Fruit fly (Drosophila melanogaster) whole organism, embryonic: ENCODE measurements around the gene Hecw.
A peak's percentile ranks its signal among the peaks of the same experiment; 100 is the strongest.

Source experiments
- Atf-2 ChIP-seq: fragments of 200-800 bp; sonication (Bioruptor generic); optimal IDR thresholded peaks from 2 replicates; lab custom pipeline; 2016; ENCODE audit warnings: missing biosample characterization, missing genetic modification characterization
- Atf6 ChIP-seq: fragments of 200-800 bp; sonication (Bioruptor generic); IDR thresholded peaks from 2 replicates; pipeline ENCODE4 v1.3.6; 2022; ENCODE audit warnings: missing biosample characterization, missing genetic modification characterization
- Blimp-1 ChIP-seq: fragments of 200-800 bp; sonication (Bioruptor generic); optimal IDR thresholded peaks from 3 replicates; lab custom pipeline; 2018; ENCODE audit warnings: missing biosample characterization, missing genetic modification characterization, mild to moderate bottlenecking, moderate library complexity, missing genetic modification reagents
- Bteb2 ChIP-seq: fragments of 200-800 bp; sonication (Bioruptor generic); optimal IDR thresholded peaks from 2 replicates; lab custom pipeline; 2016; ENCODE audit warnings: missing biosample characterization, missing genetic modification characterization
- CG10267 ChIP-seq: fragments of 200-800 bp; sonication (Bioruptor generic); optimal IDR thresholded peaks from 2 replicates; lab custom pipeline; 2018; ENCODE audit warnings: missing biosample characterization, mild to moderate bottlenecking, missing genetic modification characterization, moderate library complexity
- CG11085 ChIP-seq: fragments of 200-800 bp; sonication (Bioruptor generic); IDR thresholded peaks from 2 replicates; pipeline ENCODE4 v1.3.6; 2022; ENCODE audit warnings: missing biosample characterization, missing genetic modification characterization
- CG12236 ChIP-seq: fragments of 200-800 bp; sonication (Bioruptor generic); optimal IDR thresholded peaks from 2 replicates; lab custom pipeline; 2016; ENCODE audit warnings: missing biosample characterization, missing genetic modification characterization
- CG12942 ChIP-seq: fragments of 200-800 bp; sonication (Bioruptor generic); optimal IDR thresholded peaks from 3 replicates; lab custom pipeline; 2016; ENCODE audit warnings: missing biosample characterization, missing genetic modification characterization
- CG16815 ChIP-seq: fragments of 200-800 bp; sonication (Bioruptor generic); optimal IDR thresholded peaks from 3 replicates; lab custom pipeline; 2017; ENCODE audit warnings: missing biosample characterization, mild to moderate bottlenecking, missing genetic modification characterization
- CG17328 ChIP-seq: fragments of 200-800 bp; sonication (Bioruptor generic); IDR thresholded peaks from 2 replicates; pipeline ENCODE4 v1.3.6; 2022; ENCODE audit warnings: missing biosample characterization, missing genetic modification characterization
- CG1792 ChIP-seq: fragments of 200-800 bp; sonication (Bioruptor generic); optimal IDR thresholded peaks from 2 replicates; lab custom pipeline; 2016; ENCODE audit warnings: missing biosample characterization, missing genetic modification characterization
- CG34376 ChIP-seq: fragments of 200-800 bp; sonication (Bioruptor generic); optimal IDR thresholded peaks from 2 replicates; lab custom pipeline; 2018; ENCODE audit warnings: missing biosample characterization, mild to moderate bottlenecking, missing genetic modification characterization
- CG3726 ChIP-seq: fragments of 200-800 bp; sonication (Bioruptor generic); IDR thresholded peaks from 3 replicates; pipeline ENCODE4, ENCODE4 v1.3.6; 2022; ENCODE audit warnings: missing biosample characterization, missing genetic modification characterization
- CG42726 ChIP-seq: fragments of 200-800 bp; sonication (Bioruptor generic); IDR thresholded peaks from 2 replicates; pipeline ENCODE4 v1.3.6; 2022; ENCODE audit warnings: missing biosample characterization, missing genetic modification characterization; ENCODE audit not compliant: partially characterized antibody
- CG4404 ChIP-seq: fragments of 200-800 bp; sonication (Bioruptor generic); IDR thresholded peaks from 2 replicates; pipeline ENCODE4 v1.3.6; 2022; ENCODE audit warnings: missing biosample characterization, missing genetic modification characterization
- CG6272 ChIP-seq: fragments of 200-800 bp; sonication (Bioruptor generic); IDR thresholded peaks from 2 replicates; pipeline ENCODE4 v1.3.6; 2022; ENCODE audit warnings: missing biosample characterization, missing genetic modification characterization
- CG7786 ChIP-seq: fragments of 200-800 bp; sonication (Bioruptor generic); optimal IDR thresholded peaks from 2 replicates; lab custom pipeline; 2016; ENCODE audit warnings: missing biosample characterization, missing genetic modification characterization
- CG8388 ChIP-seq: fragments of 200-800 bp; sonication (Bioruptor generic); optimal IDR thresholded peaks from 2 replicates; lab custom pipeline; 2019; ENCODE audit warnings: missing biosample characterization, mild to moderate bottlenecking, missing genetic modification characterization, moderate library complexity
- CG9609 ChIP-seq: fragments of 200-800 bp; sonication (Bioruptor generic); optimal IDR thresholded peaks from 3 replicates; lab custom pipeline; 2016; ENCODE audit warnings: missing biosample characterization, missing genetic modification characterization
- CkIIα-i1 ChIP-seq: fragments of 200-800 bp; sonication (Bioruptor generic); IDR thresholded peaks from 2 replicates; pipeline ENCODE4 v1.3.6; 2022; ENCODE audit warnings: missing biosample characterization, missing genetic modification characterization
- CrebB ChIP-seq: fragments of 200-800 bp; sonication (Bioruptor generic); optimal IDR thresholded peaks from 3 replicates; lab custom pipeline; 2018; ENCODE audit warnings: missing biosample characterization, mild to moderate bottlenecking, missing genetic modification characterization
- Ets97D ChIP-seq: fragments of 200-800 bp; sonication (Bioruptor generic); optimal IDR thresholded peaks from 3 replicates; lab custom pipeline; 2016; ENCODE audit warnings: missing biosample characterization, missing genetic modification characterization
- HLHmδ ChIP-seq: fragments of 200-800 bp; sonication (Bioruptor generic); optimal IDR thresholded peaks from 2 replicates; lab custom pipeline; 2018; ENCODE audit warnings: missing biosample characterization, mild to moderate bottlenecking, missing genetic modification characterization, moderate library complexity
- Hr39 ChIP-seq: fragments of >200 bp; optimal IDR thresholded peaks from 2 replicates; lab custom pipeline; 2017
- Mes4 ChIP-seq: fragments of 200-800 bp; sonication (Bioruptor generic); optimal IDR thresholded peaks from 2 replicates; lab custom pipeline; 2016; ENCODE audit warnings: missing biosample characterization, missing genetic modification characterization
- Mrtf ChIP-seq: fragments of 200-800 bp; sonication (Bioruptor generic); IDR thresholded peaks from 3 replicates; pipeline ENCODE4 v1.3.6; 2022; ENCODE audit warnings: missing biosample characterization, missing genetic modification characterization
- Ravus ChIP-seq: fragments of 200-800 bp; sonication (Bioruptor generic); IDR thresholded peaks from 2 replicates; pipeline ENCODE4 v1.3.6; 2022; ENCODE audit warnings: missing biosample characterization, missing genetic modification characterization
- Side ChIP-seq: fragments of 200-800 bp; sonication (Bioruptor generic); optimal IDR thresholded peaks from 2 replicates; lab custom pipeline; 2016; ENCODE audit warnings: missing biosample characterization, missing genetic modification characterization
- Trl ChIP-seq, 3 experiments: fragments of >200 bp in 2 of 3; fragments of 200-800 bp in 1 of 3; sonication (Bioruptor generic) in 1 of 3; optimal IDR thresholded peaks; 2 replicates in 1 of 3; 3 replicates in 2 of 3; lab custom pipeline; 2016 to 2017; ENCODE audit warnings: missing biosample characterization in 1 of 3, missing genetic modification characterization in 1 of 3
- Xbp1 ChIP-seq: fragments of 200-800 bp; sonication (Bioruptor generic); optimal IDR thresholded peaks from 3 replicates; lab custom pipeline; 2016; ENCODE audit warnings: missing biosample characterization, mild to moderate bottlenecking, missing genetic modification characterization
- cwo ChIP-seq: fragments of 200-800 bp; sonication (Bioruptor generic); optimal IDR thresholded peaks from 3 replicates; lab custom pipeline; 2017; ENCODE audit warnings: missing biosample characterization, missing genetic modification characterization, mild to moderate bottlenecking, moderate library complexity, missing genetic modification reagents
- disco-r ChIP-seq: fragments of 200-800 bp; sonication (Bioruptor generic); optimal IDR thresholded peaks from 2 replicates; lab custom pipeline; 2016; ENCODE audit warnings: missing biosample characterization, missing genetic modification characterization
- dmrt11E ChIP-seq: fragments of 200-800 bp; sonication (Bioruptor generic); optimal IDR thresholded peaks from 3 replicates; lab custom pipeline; 2018; ENCODE audit warnings: missing biosample characterization, mild to moderate bottlenecking, missing genetic modification characterization, moderate library complexity
- esg ChIP-seq: fragments of 200-800 bp; sonication (Bioruptor generic); conservative IDR thresholded peaks from 2 replicates; pipeline ENCODE4 v1.3.6; 2022; ENCODE audit warnings: missing biosample characterization, missing genetic modification characterization
- ftz-f1 ChIP-seq: fragments of 200-800 bp; sonication (Bioruptor generic); optimal IDR thresholded peaks from 2 replicates; lab custom pipeline; 2016; ENCODE audit warnings: missing biosample characterization, missing genetic modification characterization
- gcm2 ChIP-seq: fragments of 200-800 bp; sonication (Bioruptor generic); optimal IDR thresholded peaks from 2 replicates; lab custom pipeline; 2016; ENCODE audit warnings: missing biosample characterization, missing genetic modification characterization
- ham ChIP-seq: fragments of 200-800 bp; sonication (Bioruptor generic); IDR thresholded peaks from 2 replicates; pipeline ENCODE4 v1.3.6; 2022; ENCODE audit warnings: missing biosample characterization, missing genetic modification characterization
- hb ChIP-seq: fragments of 200-800 bp; sonication (Bioruptor generic); IDR thresholded peaks from 3 replicates; pipeline ENCODE4 v1.3.6; 2022; ENCODE audit warnings: missing biosample characterization, missing genetic modification characterization; ENCODE audit not compliant: partially characterized antibody
- jigr1 ChIP-seq: fragments of 200-800 bp; sonication (Bioruptor generic); IDR thresholded peaks from 3 replicates; pipeline ENCODE4 v1.3.6; 2022; ENCODE audit warnings: missing biosample characterization, missing genetic modification characterization
- kah ChIP-seq: fragments of 200-800 bp; sonication (Bioruptor generic); optimal IDR thresholded peaks from 2 replicates; lab custom pipeline; 2018; ENCODE audit warnings: missing biosample characterization, mild to moderate bottlenecking, missing genetic modification characterization
- lola ChIP-seq, 3 experiments: fragments of >200 bp in 2 of 3; fragments of 200-800 bp in 1 of 3; sonication (Bioruptor generic) in 1 of 3; optimal IDR thresholded peaks; 2 replicates each; lab custom pipeline; 2017 to 2019; ENCODE audit warnings: missing biosample characterization in 3 of 3, missing genetic modification characterization in 3 of 3, mild to moderate bottlenecking in 1 of 3, moderate library complexity in 1 of 3
- ranshi ChIP-seq: fragments of 200-800 bp; sonication (Bioruptor generic); IDR thresholded peaks from 2 replicates; pipeline ENCODE4 v1.3.6; 2022; ENCODE audit warnings: missing biosample characterization, missing genetic modification characterization
- salm ChIP-seq: fragments of 200-800 bp; sonication (Bioruptor generic); optimal IDR thresholded peaks from 2 replicates; lab custom pipeline; 2018; ENCODE audit warnings: missing biosample characterization, mild to moderate bottlenecking, missing genetic modification characterization
- schlank ChIP-seq: fragments of 200-800 bp; sonication (Bioruptor generic); optimal IDR thresholded peaks from 2 replicates; lab custom pipeline; 2018; ENCODE audit warnings: missing biosample characterization, mild to moderate bottlenecking, missing genetic modification characterization
- seq ChIP-seq: fragments of 200-800 bp; sonication (Bioruptor generic); IDR thresholded peaks from 2 replicates; pipeline ENCODE4 v1.3.6; 2022; ENCODE audit warnings: missing biosample characterization, missing genetic modification characterization
- sr ChIP-seq: fragments of 200-800 bp; sonication (Bioruptor generic); IDR thresholded peaks from 3 replicates; pipeline ENCODE4 v1.3.6; 2022; ENCODE audit warnings: missing biosample characterization, missing genetic modification characterization
- toy ChIP-seq: fragments of 200-800 bp; sonication (Bioruptor generic); IDR thresholded peaks from 2 replicates; pipeline ENCODE4 v1.3.6; 2022; ENCODE audit warnings: missing biosample characterization, missing genetic modification characterization
- trem ChIP-seq: fragments of 200-800 bp; optimal IDR thresholded peaks from 3 replicates; lab custom pipeline; 2019; ENCODE audit warnings: missing biosample characterization, mild to moderate bottlenecking, missing genetic modification characterization, moderate library complexity
- ttk ChIP-seq: fragments of 200-800 bp; sonication (Bioruptor generic); IDR thresholded peaks from 2 replicates; pipeline ENCODE4 v2.1.2; 2022; ENCODE audit warnings: missing biosample characterization, missing genetic modification characterization
- zen ChIP-seq: fragments of 200-800 bp; sonication (Bioruptor generic); optimal IDR thresholded peaks from 3 replicates; lab custom pipeline; 2018; ENCODE audit warnings: missing biosample characterization, mild to moderate bottlenecking, missing genetic modification characterization, moderate library complexity

Hecw gene

DNA sequence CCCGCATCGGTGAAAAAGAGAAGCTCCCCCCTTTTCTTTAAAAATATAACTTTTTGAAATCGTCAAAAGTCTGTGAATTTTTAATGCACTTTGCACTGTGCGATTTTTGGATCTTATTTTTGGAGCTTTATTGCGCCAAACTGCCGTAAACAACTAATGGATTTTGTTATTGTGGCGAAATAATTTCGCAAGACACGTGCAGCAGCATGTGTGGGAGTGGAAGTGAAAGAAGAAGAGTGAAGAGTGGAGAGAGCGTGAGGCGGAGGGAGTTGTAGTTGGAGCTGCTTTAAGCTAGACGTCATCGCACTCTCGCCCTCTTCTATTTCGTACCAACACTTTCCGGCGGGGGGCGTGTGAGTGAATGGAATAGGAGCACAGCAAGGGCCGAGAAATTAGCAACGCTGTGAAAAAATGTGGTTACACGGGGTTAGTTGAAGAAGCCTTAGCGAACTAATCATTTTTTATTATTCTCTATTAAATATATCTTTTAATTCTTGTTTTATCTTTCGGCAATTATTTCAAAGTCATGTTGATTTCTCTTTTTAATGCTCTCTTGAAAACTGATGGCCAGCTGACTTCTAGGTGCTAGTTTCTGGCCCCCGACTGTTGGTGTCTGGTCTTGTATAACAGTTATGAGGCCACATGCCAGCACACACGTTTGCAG lies 25.2 kb upstream of the Hecw start (continued):
- peak; percentile 72 for TF ChIP-seq ham (GFP tag; lab: Robert Waterston, UW)
- peak; percentile 93 for TF ChIP-seq salm (tag; lab: Kevin White, UChicago)
- peak; percentile 83 for TF ChIP-seq trem (tag; lab: Kevin White, UChicago)
- TF ChIP-seq CG9609 (GFP tag; lab: Kevin White, UChicago): peak; percentile 62
- TF ChIP-seq ranshi (GFP tag; lab: Robert Waterston, UW): peak; percentile 88
- peak; percentile 92 for TF ChIP-seq CrebB
- TF ChIP-seq lola (GFP tag; optimal IDR thresholded peaks at IDR 0.05; lab: Kevin White, UChicago): peak in 1 of 3 experiments; percentile 88
- peak; percentile 39 for TF ChIP-seq Side (GFP tag; lab: Kevin White, UChicago)
- TF ChIP-seq ftz-f1 (GFP tag; lab: Kevin White, UChicago): peak; percentile 44
- TF ChIP-seq Atf6: peak; percentile 96
- TF ChIP-seq CG12236 (GFP tag; lab: Kevin White, UChicago): no peak
- TF ChIP-seq CG7786 (GFP tag; lab: Kevin White, UChicago): peak; percentile 52
- TF ChIP-seq CG3726 (GFP tag; lab: Robert Waterston, UW): peak; percentile 85; the same call in 2 of the 3 replicates
- no peak for TF ChIP-seq Atf-2 (GFP tag; lab: Kevin White, UChicago)
- TF ChIP-seq Hr39 (lab: Kevin White, UChicago): no peak
- no peak for TF ChIP-seq hb (GFP tag; lab: Robert Waterston, UW)
- peak in 1 of 2 experiments; percentile 8 for TF ChIP-seq Trl (optimal IDR thresholded peaks at IDR 0.05; lab: Kevin White, UChicago)
- TF ChIP-seq Trl (GFP tag; optimal IDR thresholded peaks at IDR 0.05; lab: Kevin White, UChicago): peak; percentile 13
- no peak for TF ChIP-seq CG1792
- TF ChIP-seq kah (GFP tag; lab: Kevin White, UChicago): peak; percentile 89
- TF ChIP-seq seq (GFP tag; lab: Robert Waterston, UW): peak; percentile 94
- TF ChIP-seq CG42726 (GFP tag; lab: Robert Waterston, UW): no peak
- TF ChIP-seq schlank (tag; lab: Kevin White, UChicago): peak; percentile 88
- peak; percentile 67 for TF ChIP-seq gcm2 (GFP tag; lab: Kevin White, UChicago)
- peak; percentile 90 for TF ChIP-seq CG17328 (GFP tag; lab: Robert Waterston, UW)
- peak; percentile 91 for TF ChIP-seq Xbp1
- TF ChIP-seq CG16815 (GFP tag; lab: Kevin White, UChicago): peak; percentile 91
- TF ChIP-seq HLHmδ (GFP tag; lab: Kevin White, UChicago): no peak
- TF ChIP-seq Blimp-1 (GFP tag; lab: Kevin White, UChicago): peak; percentile 87
- TF ChIP-seq Ravus (GFP tag; lab: Robert Waterston, UW): peak; percentile 57
- peak; percentile 91 for TF ChIP-seq esg (GFP tag; lab: Robert Waterston, UW)
- TF ChIP-seq Ets97D: peak; percentile 22
- peak; percentile 54 for TF ChIP-seq Mes4 (GFP tag; lab: Kevin White, UChicago)
- TF ChIP-seq Mrtf (GFP tag; lab: Robert Waterston, UW): peak; percentile 89
- peak; percentile 64; the same call in 2 of the 3 replicates for TF ChIP-seq sr
- TF ChIP-seq CG11085 (GFP tag; lab: Robert Waterston, UW): peak; percentile 81
- TF ChIP-seq jigr1 (GFP tag; lab: Robert Waterston, UW): peak; percentile 90
- peak; percentile 86 for TF ChIP-seq CG10267 (tag; lab: Kevin White, UChicago)
- TF ChIP-seq CG4404 (GFP tag; lab: Robert Waterston, UW): peak; percentile 82
- TF ChIP-seq cwo (GFP tag; lab: Kevin White, UChicago): peak; percentile 96
- peak; percentile 82 for TF ChIP-seq CG12942
- TF ChIP-seq Bteb2 (GFP tag; lab: Kevin White, UChicago): peak; percentile 78
- peak; percentile 75 for TF ChIP-seq zen (tag; lab: Kevin White, UChicago)
- TF ChIP-seq ttk (GFP tag; lab: Robert Waterston, UW): peak; percentile 88
- peak; percentile 92 for TF ChIP-seq CG8388
- peak; percentile 36; the same call in 1 of the 2 replicates for TF ChIP-seq CkIIα-i1 (GFP tag; lab: Robert Waterston, UW)
- peak; percentile 92 for TF ChIP-seq CG34376 (GFP tag; lab: Kevin White, UChicago)
- TF ChIP-seq disco-r (GFP tag; lab: Kevin White, UChicago): peak; percentile 19
- TF ChIP-seq CG6272: peak; percentile 82
- peak; percentile 87 for TF ChIP-seq toy (GFP tag; lab: Robert Waterston, UW)
- peak; percentile 78 for TF ChIP-seq dmrt11E (tag; lab: Kevin White, UChicago)
